Fruit fly (Drosophila melanogaster) whole organism, embryonic: ENCODE data around the gene Dok.

Source experiments
- Ada2b ChIP-seq: fragments of 200-800 bp; sonication (Bioruptor generic); IDR thresholded peaks from 2 replicates; pipeline ENCODE4 v1.3.6; 2022; ENCODE audit warnings: missing biosample characterization, missing genetic modification characterization
- Aef1 ChIP-seq: fragments of 200-800 bp; sonication (Bioruptor generic); IDR thresholded peaks from 3 replicates; pipeline ENCODE4 v1.3.6; 2022; ENCODE audit warnings: missing biosample characterization, missing genetic modification characterization
- CG10274 ChIP-seq: fragments of 200-800 bp; sonication (Bioruptor generic); optimal IDR thresholded peaks from 3 replicates; lab custom pipeline; 2017; ENCODE audit warnings: missing biosample characterization, mild to moderate bottlenecking, missing genetic modification characterization
- CG10366 ChIP-seq: fragments of 200-800 bp; sonication (Bioruptor generic); IDR thresholded peaks from 2 replicates; pipeline ENCODE4 v1.3.6; 2022; ENCODE audit warnings: missing biosample characterization, missing genetic modification characterization
- CG15514 ChIP-seq: fragments of 200-800 bp; sonication (Bioruptor generic); optimal IDR thresholded peaks from 3 replicates; lab custom pipeline; 2017; ENCODE audit warnings: missing biosample characterization, missing genetic modification characterization, mild to moderate bottlenecking, moderate library complexity, missing genetic modification reagents
- CG15696 ChIP-seq: fragments of 200-800 bp; sonication (Bioruptor generic); optimal IDR thresholded peaks from 2 replicates; lab custom pipeline; 2019; ENCODE audit warnings: missing biosample characterization, mild to moderate bottlenecking, missing genetic modification characterization, moderate library complexity
- CG16813 ChIP-seq: fragments of 200-800 bp; sonication (Bioruptor generic); IDR thresholded peaks from 3 replicates; pipeline ENCODE4 v1.3.6; 2022; ENCODE audit warnings: missing biosample characterization, missing genetic modification characterization; ENCODE audit not compliant: partially characterized antibody
- CG30403 ChIP-seq: fragments of 200-800 bp; sonication (Bioruptor generic); optimal IDR thresholded peaks from 3 replicates; lab custom pipeline; 2016; ENCODE audit warnings: missing biosample characterization, missing genetic modification characterization
- CG4328 ChIP-seq: fragments of 200-800 bp; sonication (Bioruptor generic); optimal IDR thresholded peaks from 3 replicates; lab custom pipeline; 2017; ENCODE audit warnings: missing biosample characterization, missing genetic modification reagents, missing genetic modification characterization
- CG5180 ChIP-seq: fragments of 200-800 bp; sonication (Bioruptor generic); optimal IDR thresholded peaks from 3 replicates; lab custom pipeline; 2017; ENCODE audit warnings: missing biosample characterization, missing genetic modification characterization, mild to moderate bottlenecking, moderate library complexity, missing genetic modification reagents
- CG6689 ChIP-seq: fragments of 200-800 bp; sonication (Bioruptor generic); IDR thresholded peaks from 2 replicates; pipeline ENCODE4 v1.3.6; 2022; ENCODE audit warnings: missing biosample characterization, missing genetic modification characterization
- CG8290 ChIP-seq, 3 experiments: fragments of 200-800 bp; sonication (Bioruptor generic); optimal IDR thresholded peaks; 2 replicates each; lab custom pipeline; 2016 to 2019; ENCODE audit warnings: missing biosample characterization in 3 of 3, missing genetic modification characterization in 3 of 3, mild to moderate bottlenecking in 2 of 3, moderate library complexity in 1 of 3
- CG8478 ChIP-seq: fragments of >200 bp; optimal IDR thresholded peaks from 2 replicates; lab custom pipeline; 2018
- Dip3 ChIP-seq: fragments of 200-800 bp; sonication (Bioruptor generic); optimal IDR thresholded peaks from 3 replicates; lab custom pipeline; 2016; ENCODE audit warnings: missing biosample characterization, missing genetic modification characterization
- Dll ChIP-seq: fragments of 200-800 bp; sonication (Bioruptor generic); IDR thresholded peaks from 4 replicates; pipeline ENCODE4 v1.3.6; 2022; ENCODE audit warnings: missing biosample characterization, missing genetic modification characterization; ENCODE audit not compliant: partially characterized antibody
- ERR ChIP-seq: fragments of 200-800 bp; sonication (Bioruptor generic); optimal IDR thresholded peaks from 2 replicates; lab custom pipeline; 2016; ENCODE audit warnings: missing biosample characterization, missing genetic modification characterization
- Elba2 ChIP-seq: fragments of 200-800 bp; sonication (Bioruptor generic); optimal IDR thresholded peaks from 3 replicates; lab custom pipeline; 2016; ENCODE audit warnings: missing biosample characterization, missing genetic modification characterization
- Ets65A ChIP-seq: fragments of 200-800 bp; sonication (Bioruptor generic); peaks from one replicate; lab custom pipeline; 2016; ENCODE audit warnings: missing biosample characterization, missing genetic modification characterization
- Ets97D ChIP-seq: fragments of 200-800 bp; sonication (Bioruptor generic); optimal IDR thresholded peaks from 3 replicates; lab custom pipeline; 2016; ENCODE audit warnings: missing biosample characterization, missing genetic modification characterization
- Fer1 ChIP-seq: fragments of 200-800 bp; sonication (Bioruptor generic); optimal IDR thresholded peaks from 2 replicates; lab custom pipeline; 2017; ENCODE audit warnings: missing biosample characterization, mild to moderate bottlenecking, missing genetic modification characterization
- Fer3 ChIP-seq: fragments of 200-800 bp; sonication (Bioruptor generic); optimal IDR thresholded peaks from 2 replicates; lab custom pipeline; 2018; ENCODE audit warnings: missing biosample characterization, mild to moderate bottlenecking, missing genetic modification characterization, moderate library complexity
- Gug ChIP-seq: fragments of 200-800 bp; sonication (Bioruptor generic); IDR thresholded peaks from 4 replicates; pipeline ENCODE4 v1.3.6; 2022; ENCODE audit warnings: missing biosample characterization, missing genetic modification characterization
- H2.0 ChIP-seq: fragments of 200-800 bp; sonication (Bioruptor generic); IDR thresholded peaks from 2 replicates; pipeline ENCODE4 v1.3.6; 2022; ENCODE audit warnings: missing biosample characterization, missing genetic modification characterization
- Hr39 ChIP-seq: fragments of >200 bp; optimal IDR thresholded peaks from 2 replicates; lab custom pipeline; 2017
- MESR4 ChIP-seq: fragments of 200-800 bp; sonication (Bioruptor generic); optimal IDR thresholded peaks from 2 replicates; lab custom pipeline; 2018; ENCODE audit warnings: missing biosample characterization, mild to moderate bottlenecking, missing genetic modification characterization, moderate library complexity
- Med ChIP-seq: fragments of 200-800 bp; sonication (Bioruptor generic); peaks from one replicate; lab custom pipeline; 2016; ENCODE audit warnings: missing biosample characterization, missing genetic modification characterization, mild to moderate bottlenecking, inconsistent platforms, moderate library complexity
- Myb ChIP-seq: fragments of 200-800 bp; sonication (Bioruptor generic); optimal IDR thresholded peaks from 2 replicates; lab custom pipeline; 2016; ENCODE audit warnings: missing biosample characterization, missing genetic modification characterization
- TFAM ChIP-seq: fragments of 200-800 bp; sonication (Bioruptor generic); optimal IDR thresholded peaks from 2 replicates; lab custom pipeline; 2017; ENCODE audit warnings: missing biosample characterization, missing genetic modification characterization, inconsistent platforms
- Vsx1 ChIP-seq: fragments of 200-800 bp; sonication (Bioruptor generic); optimal IDR thresholded peaks from 2 replicates; lab custom pipeline; 2017; ENCODE audit warnings: missing biosample characterization, mild to moderate bottlenecking, missing genetic modification characterization, missing genetic modification reagents
- Xbp1 ChIP-seq: fragments of 200-800 bp; sonication (Bioruptor generic); optimal IDR thresholded peaks from 3 replicates; lab custom pipeline; 2016; ENCODE audit warnings: missing biosample characterization, mild to moderate bottlenecking, missing genetic modification characterization
- Xrp1 ChIP-seq: fragments of 200-800 bp; sonication (Bioruptor generic); IDR thresholded peaks from 2 replicates; pipeline ENCODE4 v1.3.6; 2022; ENCODE audit warnings: missing biosample characterization, missing genetic modification characterization
- YL-1 ChIP-seq: fragments of 200-800 bp; sonication (Bioruptor generic); optimal IDR thresholded peaks from 3 replicates; lab custom pipeline; 2017; ENCODE audit warnings: missing biosample characterization, mild to moderate bottlenecking, missing genetic modification characterization
- cad ChIP-seq: fragments of >200 bp; optimal IDR thresholded peaks from 2 replicates; lab custom pipeline; 2017; ENCODE audit warnings: missing biosample characterization, missing genetic modification characterization
- ems ChIP-seq: fragments of 200-800 bp; sonication (Bioruptor generic); optimal IDR thresholded peaks from 3 replicates; lab custom pipeline; 2016; ENCODE audit warnings: missing biosample characterization, missing genetic modification characterization
- exex ChIP-seq: fragments of 200-800 bp; sonication (Bioruptor generic); optimal IDR thresholded peaks from 4 replicates; lab custom pipeline; 2018; ENCODE audit warnings: missing biosample characterization, mild to moderate bottlenecking, missing genetic modification characterization, moderate library complexity
- fd64A ChIP-seq: fragments of 200-800 bp; sonication (Bioruptor generic); optimal IDR thresholded peaks from 3 replicates; lab custom pipeline; 2018; ENCODE audit warnings: missing biosample characterization, mild to moderate bottlenecking, missing genetic modification characterization
- fu2 ChIP-seq: fragments of 200-800 bp; sonication (Bioruptor generic); optimal IDR thresholded peaks from 2 replicates; lab custom pipeline; 2016; ENCODE audit warnings: missing biosample characterization, missing genetic modification characterization
- gfzf ChIP-seq: fragments of 200-800 bp; sonication (Bioruptor generic); optimal IDR thresholded peaks from 2 replicates; lab custom pipeline; 2016; ENCODE audit warnings: missing biosample characterization, mild to moderate bottlenecking, missing genetic modification characterization, moderate library complexity
- ham ChIP-seq: fragments of 200-800 bp; sonication (Bioruptor generic); IDR thresholded peaks from 2 replicates; pipeline ENCODE4 v1.3.6; 2022; ENCODE audit warnings: missing biosample characterization, missing genetic modification characterization
- kay ChIP-seq: fragments of 200-800 bp; sonication (Bioruptor generic); optimal IDR thresholded peaks from 2 replicates; lab custom pipeline; 2016; ENCODE audit warnings: missing biosample characterization, missing genetic modification characterization
- lmd ChIP-seq: fragments of 200-800 bp; sonication (Bioruptor generic); IDR thresholded peaks from 2 replicates; pipeline ENCODE4 v1.3.6; 2022; ENCODE audit warnings: missing biosample characterization, missing genetic modification characterization
- mld ChIP-seq: fragments of 200-800 bp; sonication (Bioruptor generic); IDR thresholded peaks from 3 replicates; pipeline ENCODE4 v1.3.6; 2022; ENCODE audit warnings: missing biosample characterization, missing genetic modification characterization; ENCODE audit not compliant: partially characterized antibody
- p53 ChIP-seq: fragments of 200-800 bp; sonication (Bioruptor generic); optimal IDR thresholded peaks from 2 replicates; lab custom pipeline; 2016; ENCODE audit warnings: missing biosample characterization, missing genetic modification characterization
- pb ChIP-seq: fragments of 200-800 bp; sonication (Bioruptor generic); optimal IDR thresholded peaks from 3 replicates; lab custom pipeline; 2016; ENCODE audit warnings: missing biosample characterization, missing genetic modification characterization
- pzg ChIP-seq: fragments of 200-800 bp; sonication (Bioruptor generic); optimal IDR thresholded peaks from 3 replicates; lab custom pipeline; 2018; ENCODE audit warnings: missing biosample characterization, mild to moderate bottlenecking, missing genetic modification characterization, moderate library complexity
- salm ChIP-seq: fragments of 200-800 bp; sonication (Bioruptor generic); optimal IDR thresholded peaks from 2 replicates; lab custom pipeline; 2018; ENCODE audit warnings: missing biosample characterization, mild to moderate bottlenecking, missing genetic modification characterization
- sens ChIP-seq: fragments of 200-800 bp; sonication (Bioruptor generic); peaks from one replicate; lab custom pipeline; 2016; ENCODE audit warnings: missing biosample characterization, missing genetic modification characterization
- sima ChIP-seq: fragments of 200-800 bp; sonication (Bioruptor generic); optimal IDR thresholded peaks from 2 replicates; lab custom pipeline; 2016; ENCODE audit warnings: missing biosample characterization, missing genetic modification characterization
- tin ChIP-seq: fragments of 200-800 bp; sonication (Bioruptor generic); optimal IDR thresholded peaks from 3 replicates; lab custom pipeline; 2016; ENCODE audit warnings: missing biosample characterization, missing genetic modification characterization
- usp ChIP-seq: fragments of >200 bp; optimal IDR thresholded peaks from 2 replicates; lab custom pipeline; 2017; ENCODE audit warnings: missing biosample characterization, missing genetic modification characterization
- vnd ChIP-seq: fragments of 200-800 bp; sonication (Bioruptor generic); IDR thresholded peaks from 3 replicates; pipeline ENCODE4 v1.3.6; 2022; ENCODE audit warnings: missing biosample characterization, missing genetic modification characterization; ENCODE audit not compliant: partially characterized antibody

Dok gene

DNA sequence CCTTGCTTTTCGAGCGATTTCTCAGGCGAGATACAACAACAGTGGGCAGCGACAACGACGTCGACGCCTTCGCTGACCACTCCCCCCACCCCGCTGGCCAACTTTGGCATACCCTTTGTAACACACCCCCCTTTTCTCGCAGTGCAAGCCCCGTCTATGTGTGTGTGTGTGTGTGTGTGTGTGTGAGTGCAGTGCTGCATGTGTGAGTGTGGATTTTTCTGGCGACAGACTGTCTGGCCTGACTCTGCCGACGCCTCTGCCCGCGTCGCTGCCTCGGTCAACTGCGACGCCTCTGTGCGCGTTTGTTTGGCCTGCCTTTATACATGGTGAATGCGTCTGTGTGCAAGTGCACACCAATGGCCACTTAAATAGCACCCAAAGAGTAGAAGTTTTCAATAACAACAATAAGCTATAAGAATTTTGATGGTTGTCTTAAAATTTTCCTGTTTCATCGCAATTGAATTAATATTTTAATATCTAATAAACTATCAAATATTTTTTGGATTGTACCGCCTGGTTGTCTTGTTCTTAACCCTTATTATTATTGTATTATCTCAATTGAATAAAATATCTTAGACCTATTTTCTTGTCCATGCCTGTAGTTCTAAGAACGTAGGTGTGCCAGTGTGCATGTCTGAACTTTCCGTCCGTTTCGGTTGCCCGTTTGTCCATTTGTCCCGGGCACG is 30.0 kb upstream of the Dok start (continued):
- TF ChIP-seq Ets97D (GFP tag; lab: Kevin White, UChicago) (no peak), lmd (peak; percentile 85), tin (GFP tag; lab: Kevin White, UChicago) (peak; percentile 70), CG4328 (GFP tag; lab: Kevin White, UChicago) (peak; percentile 90), H2.0 (GFP tag; lab: Robert Waterston, UW) (peak; percentile 82), Dip3 (GFP tag; lab: Kevin White, UChicago) (no peak), ERR (no peak), cad (no peak), Fer1 (GFP tag; lab: Kevin White, UChicago) (peak; percentile 92), pb (GFP tag; lab: Kevin White, UChicago) (no peak), Xbp1 (peak; percentile 84), Xrp1 (GFP tag; lab: Robert Waterston, UW) (peak; percentile 95), Hr39 (lab: Kevin White, UChicago) (no peak), salm (tag; lab: Kevin White, UChicago) (peak; percentile 95), ems (GFP tag; lab: Kevin White, UChicago) (peak; percentile 49), CG15696 (tag; lab: Kevin White, UChicago) (peak; percentile 96), YL-1 (GFP tag; lab: Kevin White, UChicago) (peak; percentile 65), sens (GFP tag; lab: Kevin White, UChicago) (peak; percentile 94), Dll (GFP tag; lab: Robert Waterston, UW) (no peak), fu2 (GFP tag; lab: Kevin White, UChicago) (no peak), CG5180 (GFP tag; lab: Kevin White, UChicago) (peak; percentile 87), CG8478 (lab: Kevin White, UChicago) (peak; percentile 61), fd64A (GFP tag; lab: Kevin White, UChicago) (peak; percentile 79), Gug (GFP tag; lab: Robert Waterston, UW) (no peak; the same call in 3 of the 4 replicates), kay (GFP tag; lab: Kevin White, UChicago) (peak; percentile 30), sima (GFP tag; lab: Kevin White, UChicago) (no peak), pzg (GFP tag; lab: Kevin White, UChicago) (no peak), Ets65A (GFP tag; lab: Kevin White, UChicago) (peak; percentile 82), Myb (GFP tag; lab: Kevin White, UChicago) (no peak), usp (GFP tag; lab: Kevin White, UChicago) (no peak), CG8290 (GFP tag; optimal IDR thresholded peaks at IDR 0.05; lab: Kevin White, UChicago) (peak; percentile 79), CG8290 (tag; optimal IDR thresholded peaks at IDR 0.05; lab: Kevin White, UChicago) (peak in 1 of 2 experiments; percentile 80), CG6689 (GFP tag; lab: Robert Waterston, UW) (peak; percentile 87), MESR4 (peak; percentile 26), CG10274 (GFP tag; lab: Kevin White, UChicago) (peak; percentile 55), Ada2b (GFP tag; lab: Robert Waterston, UW) (peak; percentile 77), Elba2 (peak; percentile 2), Fer3 (tag; lab: Kevin White, UChicago) (peak; percentile 82), Aef1 (GFP tag; lab: Robert Waterston, UW) (peak; percentile 71), mld (GFP tag; lab: Robert Waterston, UW) (no peak), p53 (GFP tag; lab: Kevin White, UChicago) (no peak), Med (peak; percentile 66), exex (peak; percentile 51), CG10366 (GFP tag; lab: Robert Waterston, UW) (peak; percentile 65), gfzf (GFP tag; lab: Kevin White, UChicago) (no peak), TFAM (GFP tag; lab: Kevin White, UChicago) (peak; percentile 57), ham (GFP tag; lab: Robert Waterston, UW) (no peak), Vsx1 (GFP tag; lab: Kevin White, UChicago) (peak; percentile 65), CG16813 (GFP tag; lab: Robert Waterston, UW) (no peak), CG30403 (GFP tag; lab: Kevin White, UChicago) (peak; percentile 84), CG15514 (peak; percentile 54), vnd (GFP tag; lab: Robert Waterston, UW) (no peak)
